Worm (Caenorhabditis elegans): ENCODE data around the gene ify-1.

ce11 chrII:5071265-5071664 is 16.3 kb upstream of the ify-1 start, which contains the start of gene C27A2.7:
- TF ChIP-seq nhr-12 (tag; optimal IDR thresholded peaks at IDR 0.05) (no peak), ham-2 (GFP tag; optimal IDR thresholded peaks at IDR 0.05) (no peak), ztf-11 (tag; optimal IDR thresholded peaks at IDR 0.05) (no peak), pha-4 (tag; optimal IDR thresholded peaks at IDR 0.05) (no peak), unc-62 (GFP tag; optimal IDR thresholded peaks at IDR 0.05) (no peak), mep-1 (tag; optimal IDR thresholded peaks at IDR 0.05) (no peak)

All from whole organism, mixed stage, embryonic.